Fruit fly (Drosophila melanogaster) whole organism, embryonic: ENCODE results near the gene CG42554.
A peak's percentile ranks its signal among the peaks of the same experiment; 100 is the strongest.

ENCODE experiments used
- ATbp ChIP-seq: fragments of 200-800 bp; sonication (Bioruptor generic); optimal IDR thresholded peaks from 2 replicates; lab custom pipeline; 2017; ENCODE audit warnings: missing biosample characterization, mild to moderate bottlenecking, missing genetic modification characterization, missing genetic modification reagents
- Aef1 ChIP-seq: fragments of 200-800 bp; sonication (Bioruptor generic); IDR thresholded peaks from 3 replicates; pipeline ENCODE4 v1.3.6; 2022; ENCODE audit warnings: missing biosample characterization, missing genetic modification characterization
- Antp ChIP-seq: fragments of 200-800 bp; sonication (Bioruptor generic); optimal IDR thresholded peaks from 3 replicates; lab custom pipeline; 2016; ENCODE audit warnings: missing biosample characterization, missing genetic modification characterization
- Asciz ChIP-seq: fragments of 200-800 bp; sonication (Bioruptor generic); optimal IDR thresholded peaks from 2 replicates; lab custom pipeline; 2017; ENCODE audit warnings: missing biosample characterization, mild to moderate bottlenecking, missing genetic modification characterization, missing genetic modification reagents
- Bdp1 ChIP-seq: fragments of 200-800 bp; sonication (Bioruptor generic); optimal IDR thresholded peaks from 3 replicates; lab custom pipeline; 2016; ENCODE audit warnings: missing biosample characterization, missing genetic modification characterization
- CG10147 ChIP-seq: fragments of 200-800 bp; sonication (Bioruptor generic); optimal IDR thresholded peaks from 2 replicates; lab custom pipeline; 2019; ENCODE audit warnings: missing biosample characterization, mild to moderate bottlenecking, missing genetic modification characterization, moderate library complexity
- CG12219 ChIP-seq: fragments of 200-800 bp; sonication (Bioruptor generic); optimal IDR thresholded peaks from 3 replicates; lab custom pipeline; 2018; ENCODE audit warnings: missing biosample characterization, mild to moderate bottlenecking, missing genetic modification characterization
- CG1233 ChIP-seq: fragments of 200-800 bp; sonication (Bioruptor generic); optimal IDR thresholded peaks from 4 replicates; lab custom pipeline; 2018; ENCODE audit warnings: missing biosample characterization, mild to moderate bottlenecking, missing genetic modification characterization
- CG12391 ChIP-seq: fragments of 200-800 bp; sonication (Bioruptor generic); optimal IDR thresholded peaks from 3 replicates; lab custom pipeline; 2018; ENCODE audit warnings: missing biosample characterization, mild to moderate bottlenecking, missing genetic modification characterization, moderate library complexity
- CG13296 ChIP-seq: fragments of 200-800 bp; sonication (Bioruptor generic); optimal IDR thresholded peaks from 3 replicates; lab custom pipeline; 2018; ENCODE audit warnings: missing biosample characterization, mild to moderate bottlenecking, missing genetic modification characterization
- CG17186 ChIP-seq: fragments of 200-800 bp; sonication (Bioruptor generic); optimal IDR thresholded peaks from 3 replicates; lab custom pipeline; 2017; ENCODE audit warnings: missing biosample characterization, missing genetic modification reagents, missing genetic modification characterization
- CG17361 ChIP-seq: fragments of 200-800 bp; sonication (Bioruptor generic); IDR thresholded peaks from 3 replicates; pipeline ENCODE4 v1.3.6; 2022; ENCODE audit warnings: missing biosample characterization, missing genetic modification characterization
- CG17612 ChIP-seq: fragments of 200-800 bp; sonication (Bioruptor generic); IDR thresholded peaks from 2 replicates; pipeline ENCODE4 v1.3.6; 2022; ENCODE audit warnings: missing biosample characterization, missing genetic modification characterization
- CG2678 ChIP-seq: fragments of 200-800 bp; sonication (Bioruptor generic); optimal IDR thresholded peaks from 3 replicates; lab custom pipeline; 2019; ENCODE audit warnings: missing biosample characterization, mild to moderate bottlenecking, missing genetic modification characterization, moderate library complexity
- CG2712 ChIP-seq: fragments of 200-800 bp; optimal IDR thresholded peaks from 3 replicates; lab custom pipeline; 2019; ENCODE audit warnings: missing biosample characterization, mild to moderate bottlenecking, missing genetic modification characterization, moderate library complexity
- CG4424 ChIP-seq: fragments of 200-800 bp; sonication (Bioruptor generic); optimal IDR thresholded peaks from 3 replicates; lab custom pipeline; 2016; ENCODE audit warnings: missing biosample characterization, missing genetic modification characterization
- CG5245 ChIP-seq: fragments of 200-800 bp; sonication (Bioruptor generic); optimal IDR thresholded peaks from 3 replicates; lab custom pipeline; 2016; ENCODE audit warnings: missing biosample characterization, missing genetic modification characterization
- CG5953 ChIP-seq: fragments of 200-800 bp; sonication (Bioruptor generic); IDR thresholded peaks from 2 replicates; pipeline ENCODE4 v1.3.6; 2022; ENCODE audit warnings: missing biosample characterization, missing genetic modification characterization
- CG6689 ChIP-seq: fragments of 200-800 bp; sonication (Bioruptor generic); IDR thresholded peaks from 2 replicates; pipeline ENCODE4 v1.3.6; 2022; ENCODE audit warnings: missing biosample characterization, missing genetic modification characterization
- CG7745 ChIP-seq: fragments of 200-800 bp; sonication (Bioruptor generic); optimal IDR thresholded peaks from 2 replicates; lab custom pipeline; 2018; ENCODE audit warnings: missing biosample characterization, mild to moderate bottlenecking, missing genetic modification characterization, moderate library complexity
- CG7963 ChIP-seq: fragments of 200-800 bp; sonication (Bioruptor generic); IDR thresholded peaks from 3 replicates; pipeline ENCODE4 v1.3.6; 2022; ENCODE audit warnings: missing biosample characterization, missing genetic modification characterization; ENCODE audit not compliant: partially characterized antibody
- CG8924 ChIP-seq: fragments of 200-800 bp; optimal IDR thresholded peaks from 3 replicates; lab custom pipeline; 2019; ENCODE audit warnings: missing biosample characterization, mild to moderate bottlenecking, missing genetic modification characterization, moderate library complexity
- Dad ChIP-seq: fragments of 200-800 bp; sonication (Bioruptor generic); optimal IDR thresholded peaks from 3 replicates; lab custom pipeline; 2016; ENCODE audit warnings: missing biosample characterization, missing genetic modification characterization
- Doc3 ChIP-seq: fragments of 200-800 bp; sonication (Bioruptor generic); IDR thresholded peaks from 3 replicates; pipeline ENCODE4 v1.3.6; 2022; ENCODE audit warnings: missing biosample characterization, missing genetic modification characterization; ENCODE audit not compliant: partially characterized antibody
- Nf-YA ChIP-seq: fragments of 200-800 bp; sonication (Bioruptor generic); IDR thresholded peaks from 2 replicates; pipeline ENCODE4 v1.3.6; 2022; ENCODE audit warnings: missing biosample characterization, missing genetic modification characterization
- Pdp1 ChIP-seq, 2 experiments: fragments of 200-800 bp; sonication (Bioruptor generic); optimal IDR thresholded peaks; 3 replicates each; lab custom pipeline; 2016; ENCODE audit warnings: missing biosample characterization in 2 of 2, missing genetic modification characterization in 2 of 2, mild to moderate bottlenecking in 1 of 2, moderate library complexity in 1 of 2
- Ssrp ChIP-seq: fragments of 200-800 bp; sonication (Bioruptor generic); optimal IDR thresholded peaks from 2 replicates; lab custom pipeline; 2018; ENCODE audit warnings: missing biosample characterization, mild to moderate bottlenecking, missing genetic modification characterization, moderate library complexity
- Xbp1 ChIP-seq: fragments of 200-800 bp; sonication (Bioruptor generic); optimal IDR thresholded peaks from 3 replicates; lab custom pipeline; 2016; ENCODE audit warnings: missing biosample characterization, mild to moderate bottlenecking, missing genetic modification characterization
- Xrp1 ChIP-seq: fragments of 200-800 bp; sonication (Bioruptor generic); IDR thresholded peaks from 2 replicates; pipeline ENCODE4 v1.3.6; 2022; ENCODE audit warnings: missing biosample characterization, missing genetic modification characterization
- az2 ChIP-seq: fragments of 200-800 bp; sonication (Bioruptor generic); optimal IDR thresholded peaks from 3 replicates; lab custom pipeline; 2016; ENCODE audit warnings: missing biosample characterization, missing genetic modification characterization
- bab2 ChIP-seq: fragments of 200-800 bp; sonication (Bioruptor generic); optimal IDR thresholded peaks from 2 replicates; lab custom pipeline; 2016; ENCODE audit warnings: missing biosample characterization, missing genetic modification characterization
- bsh ChIP-seq, 2 experiments: fragments of 200-800 bp; sonication (Bioruptor generic); optimal IDR thresholded peaks; 2 replicates each; lab custom pipeline; 2017 to 2018; ENCODE audit warnings: mild to moderate bottlenecking in 2 of 2, missing biosample characterization in 2 of 2, missing genetic modification characterization in 2 of 2, moderate library complexity in 1 of 2
- btn ChIP-seq: fragments of 200-800 bp; sonication (Bioruptor generic); optimal IDR thresholded peaks from 2 replicates; lab custom pipeline; 2016; ENCODE audit warnings: missing biosample characterization, missing genetic modification characterization
- chif ChIP-seq, 2 experiments: fragments of 200-800 bp; sonication (Bioruptor generic); optimal IDR thresholded peaks; 3 replicates each; lab custom pipeline; 2016; ENCODE audit warnings: missing biosample characterization in 2 of 2, missing genetic modification characterization in 2 of 2
- ci ChIP-seq: fragments of 200-800 bp; sonication (Bioruptor generic); IDR thresholded peaks from 3 replicates; pipeline ENCODE4 v1.3.6; 2022; ENCODE audit warnings: missing biosample characterization, missing genetic modification characterization
- dimm ChIP-seq: fragments of 200-800 bp; sonication (Bioruptor generic); IDR thresholded peaks from 2 replicates; pipeline ENCODE4 v1.3.6; 2022; ENCODE audit warnings: missing biosample characterization, missing genetic modification characterization
- dpn ChIP-seq, 2 experiments: fragments of 200-800 bp; sonication (Bioruptor generic); optimal IDR thresholded peaks; 3 replicates each; lab custom pipeline; 2016; ENCODE audit warnings: missing biosample characterization in 2 of 2, missing genetic modification characterization in 2 of 2
- dysf ChIP-seq: fragments of 200-800 bp; sonication (Bioruptor generic); IDR thresholded peaks from 3 replicates; pipeline ENCODE4 v1.3.6; 2022; ENCODE audit warnings: missing biosample characterization, missing genetic modification characterization
- ewg ChIP-seq: fragments of 200-800 bp; sonication (Bioruptor generic); optimal IDR thresholded peaks from 3 replicates; lab custom pipeline; 2017; ENCODE audit warnings: mild to moderate bottlenecking, missing biosample characterization, missing genetic modification reagents, missing genetic modification characterization
- ken ChIP-seq: fragments of 200-800 bp; sonication (Bioruptor generic); IDR thresholded peaks from 3 replicates; pipeline ENCODE4 v1.3.6; 2022; ENCODE audit warnings: missing biosample characterization, missing genetic modification characterization
- kni ChIP-seq: fragments of 200-800 bp; sonication (Bioruptor generic); optimal IDR thresholded peaks from 3 replicates; lab custom pipeline; 2017; ENCODE audit warnings: mild to moderate bottlenecking, missing biosample characterization, missing genetic modification reagents, missing genetic modification characterization
- lola ChIP-seq, 3 experiments: fragments of >200 bp in 2 of 3; fragments of 200-800 bp in 1 of 3; sonication (Bioruptor generic) in 1 of 3; optimal IDR thresholded peaks; 2 replicates each; lab custom pipeline; 2017 to 2019; ENCODE audit warnings: missing biosample characterization in 3 of 3, missing genetic modification characterization in 3 of 3, mild to moderate bottlenecking in 1 of 3, moderate library complexity in 1 of 3
- nau ChIP-seq: fragments of 200-800 bp; sonication (Bioruptor generic); optimal IDR thresholded peaks from 3 replicates; lab custom pipeline; 2017; ENCODE audit warnings: missing biosample characterization, mild to moderate bottlenecking, missing genetic modification characterization, missing genetic modification reagents
- nmo ChIP-seq: fragments of 200-800 bp; sonication (Bioruptor generic); optimal IDR thresholded peaks from 2 replicates; lab custom pipeline; 2018; ENCODE audit warnings: missing biosample characterization, mild to moderate bottlenecking, missing genetic modification characterization, moderate library complexity
- otp ChIP-seq: fragments of 200-800 bp; sonication (Bioruptor generic); IDR thresholded peaks from 3 replicates; pipeline ENCODE4, ENCODE4 v1.3.6; 2022; ENCODE audit warnings: missing biosample characterization, missing genetic modification characterization
- row ChIP-seq: fragments of 200-800 bp; sonication (Bioruptor generic); IDR thresholded peaks from 3 replicates; pipeline ENCODE4 v1.3.6; 2022; ENCODE audit warnings: missing biosample characterization, missing genetic modification characterization
- tap ChIP-seq: fragments of 200-800 bp; optimal IDR thresholded peaks from 3 replicates; lab custom pipeline; 2019; ENCODE audit warnings: missing biosample characterization, mild to moderate bottlenecking, missing genetic modification characterization, moderate library complexity
- zf30C ChIP-seq: fragments of 200-800 bp; sonication (Bioruptor generic); optimal IDR thresholded peaks from 3 replicates; lab custom pipeline; 2018; ENCODE audit warnings: missing biosample characterization, mild to moderate bottlenecking, missing genetic modification characterization
- zfh1 ChIP-seq: fragments of 200-800 bp; sonication (Bioruptor generic); IDR thresholded peaks from 3 replicates; pipeline ENCODE4 v1.3.6; 2022; ENCODE audit warnings: missing biosample characterization, missing genetic modification characterization

The CG42554 gene

dm6 chr3L:824444-824843 lies 11.0 kb upstream of the CG42554 start:
- TF ChIP-seq zfh1 (GFP tag; lab: Robert Waterston, UW) (0 out of 3 replicates have a peak, but pooled peaks have one; percentile 17), kni (GFP tag; lab: Kevin White, UChicago) (no peak), CG5953 (GFP tag; lab: Robert Waterston, UW) (0 out of 2 replicates have a peak, but pooled peaks have one; percentile 22), CG13296 (GFP tag; lab: Kevin White, UChicago) (no peak), ci (GFP tag; lab: Robert Waterston, UW) (peak; percentile 53; the same call in 2 of the 3 replicates), ewg (GFP tag; lab: Kevin White, UChicago) (peak; percentile 29), chif (GFP tag; optimal IDR thresholded peaks at IDR 0.05; lab: Kevin White, UChicago) (peak in 1 of 2 experiments; percentile 24), tap (tag; lab: Kevin White, UChicago) (peak; percentile 43), otp (GFP tag; lab: Robert Waterston, UW) (0 out of 3 replicates have a peak, but pooled peaks have one; percentile 9), Ssrp (tag; lab: Kevin White, UChicago) (peak; percentile 12), Antp (GFP tag; lab: Kevin White, UChicago) (peak; percentile 19), dimm (GFP tag; lab: Robert Waterston, UW) (no peak), lola (GFP tag; optimal IDR thresholded peaks at IDR 0.05; lab: Kevin White, UChicago) (peak in 1 of 3 experiments; percentile 26), CG17612 (no peak), Pdp1 (GFP tag; optimal IDR thresholded peaks at IDR 0.05; lab: Kevin White, UChicago) (peak in 1 of 2 experiments; percentile 7), CG12219 (GFP tag; lab: Kevin White, UChicago) (peak; percentile 33), row (GFP tag; lab: Robert Waterston, UW) (0 out of 3 replicates have a peak, but pooled peaks have one; percentile 26), CG4424 (GFP tag; lab: Kevin White, UChicago) (peak; percentile 39), ken (GFP tag; lab: Robert Waterston, UW) (0 out of 3 replicates have a peak, but pooled peaks have one; percentile 18), bsh (GFP tag; optimal IDR thresholded peaks at IDR 0.05; lab: Kevin White, UChicago) (peak; percentile 41 to 72), nmo (GFP tag; lab: Kevin White, UChicago) (peak; percentile 29), CG10147 (GFP tag; lab: Kevin White, UChicago) (peak; percentile 23), CG2712 (tag; lab: Kevin White, UChicago) (peak; percentile 56), CG17361 (GFP tag; lab: Robert Waterston, UW) (peak; percentile 56; the same call in 2 of the 3 replicates), Xbp1 (GFP tag; lab: Kevin White, UChicago) (peak; percentile 12), dpn (GFP tag; optimal IDR thresholded peaks at IDR 0.05; lab: Kevin White, UChicago) (peak; percentile 1 to 2), CG17186 (GFP tag; lab: Kevin White, UChicago) (peak; percentile 5), Xrp1 (GFP tag; lab: Robert Waterston, UW) (0 out of 2 replicates have a peak, but pooled peaks have one; percentile 21), CG12391 (tag; lab: Kevin White, UChicago) (peak; percentile 43), CG7745 (tag; lab: Kevin White, UChicago) (no peak), Bdp1 (GFP tag; lab: Kevin White, UChicago) (no peak), btn (GFP tag; lab: Kevin White, UChicago) (peak; percentile 50), az2 (GFP tag; lab: Kevin White, UChicago) (peak; percentile 37), bab2 (GFP tag; lab: Kevin White, UChicago) (peak; percentile 9), Doc3 (no peak), CG2678 (tag; lab: Kevin White, UChicago) (peak; percentile 51), Nf-YA (GFP tag; lab: Robert Waterston, UW) (no peak), CG1233 (GFP tag; lab: Kevin White, UChicago) (peak; percentile 48), nau (GFP tag; lab: Kevin White, UChicago) (peak; percentile 8), CG8924 (tag; lab: Kevin White, UChicago) (peak; percentile 3), zf30C (GFP tag; lab: Kevin White, UChicago) (peak; percentile 11), ATbp (GFP tag; lab: Kevin White, UChicago) (peak; percentile 27), Aef1 (GFP tag; lab: Robert Waterston, UW) (no peak), CG6689 (0 out of 2 replicates have a peak, but pooled peaks have one; percentile 25), Asciz (peak; percentile 57), dysf (GFP tag; lab: Robert Waterston, UW) (peak; percentile 8; the same call in 1 of the 3 replicates), CG5245 (GFP tag; lab: Kevin White, UChicago) (peak; percentile 5), CG7963 (GFP tag; lab: Robert Waterston, UW) (no peak), Dad (GFP tag; lab: Kevin White, UChicago) (peak; percentile 3)
